Worm (Caenorhabditis elegans) whole organism, late embryonic: ENCODE measurements around the gene lido-11.

Experiments
- C08G9.2 ChIP-seq: sonication (generic microtip); optimal IDR thresholded peaks from 2 replicates; lab custom pipeline; 2016; ENCODE audit warnings: mild to moderate bottlenecking, missing genetic modification characterization, moderate library complexity, missing compliant biosample characterization
- C38D4.7 ChIP-seq: fragments of 200-800 bp; sonication (Bioruptor generic); optimal IDR thresholded peaks from 2 replicates; lab custom pipeline; 2018; ENCODE audit warnings: mild to moderate bottlenecking, missing genetic modification characterization, moderate library complexity, missing compliant biosample characterization
- K09A11.1 ChIP-seq: sonication (generic microtip); optimal IDR thresholded peaks from 2 replicates; lab custom pipeline; 2017; ENCODE audit warnings: antibody characterized with exemption, mild to moderate bottlenecking, missing genetic modification characterization, missing compliant biosample characterization; ENCODE audit not compliant: insufficient read depth
- T23F11.4 ChIP-seq: fragments of 200-800 bp; sonication (Bioruptor generic); optimal IDR thresholded peaks from 2 replicates; lab custom pipeline; 2018; ENCODE audit warnings: mild to moderate bottlenecking, missing genetic modification characterization, missing compliant biosample characterization
- Y22D7AL.16 ChIP-seq: sonication (generic microtip); optimal IDR thresholded peaks from 2 replicates; lab custom pipeline; 2016; ENCODE audit warnings: missing genetic modification characterization, missing compliant biosample characterization
- ceh-14 ChIP-seq: sonication (generic microtip); optimal IDR thresholded peaks from 2 replicates; lab custom pipeline; 2016; ENCODE audit warnings: missing genotype, missing genetic modification characterization, missing compliant biosample characterization
- ceh-18 ChIP-seq: sonication (generic microtip); optimal IDR thresholded peaks from 2 replicates; lab custom pipeline; 2016; ENCODE audit warnings: missing genetic modification characterization, missing compliant biosample characterization
- ceh-31 ChIP-seq: sonication (generic microtip); optimal IDR thresholded peaks from 2 replicates; lab custom pipeline; 2016; ENCODE audit warnings: missing genetic modification characterization, missing compliant biosample characterization
- ceh-34 ChIP-seq: sonication (generic microtip); optimal IDR thresholded peaks from 2 replicates; lab custom pipeline; 2016; ENCODE audit warnings: mild to moderate bottlenecking, missing genetic modification characterization, missing compliant biosample characterization
- ceh-48 ChIP-seq: sonication (generic microtip); optimal IDR thresholded peaks from 2 replicates; lab custom pipeline; 2016; ENCODE audit warnings: missing genetic modification characterization, inconsistent platforms, missing compliant biosample characterization
- ceh-9 ChIP-seq: sonication (generic microtip); optimal IDR thresholded peaks from 2 replicates; lab custom pipeline; 2016; ENCODE audit warnings: mild to moderate bottlenecking, missing genetic modification characterization, inconsistent platforms, missing compliant biosample characterization
- dmd-4 ChIP-seq: sonication (generic microtip); optimal IDR thresholded peaks from 2 replicates; lab custom pipeline; 2016; ENCODE audit warnings: borderline replicate concordance, missing genetic modification characterization, missing compliant biosample characterization
- dve-1 ChIP-seq: sonication (generic microtip); optimal IDR thresholded peaks from 2 replicates; lab custom pipeline; 2017; ENCODE audit warnings: antibody characterized with exemption, mild to moderate bottlenecking, missing genetic modification characterization, missing compliant biosample characterization
- elt-2 ChIP-seq: sonication (generic microtip); optimal IDR thresholded peaks from 2 replicates; lab custom pipeline; 2016; ENCODE audit warnings: missing genetic modification reagents, missing genetic modification characterization, missing compliant biosample characterization
- ets-4 ChIP-seq: sonication (generic microtip); optimal IDR thresholded peaks from 2 replicates; lab custom pipeline; 2016; ENCODE audit warnings: missing genetic modification characterization, missing compliant biosample characterization
- gmeb-2 ChIP-seq: sonication (generic microtip); optimal IDR thresholded peaks from 2 replicates; lab custom pipeline; 2016; ENCODE audit warnings: missing genetic modification characterization, inconsistent platforms, missing compliant biosample characterization
- hlh-13 ChIP-seq: fragments of 200-800 bp; sonication (Bioruptor generic); optimal IDR thresholded peaks from 2 replicates; lab custom pipeline; 2018; ENCODE audit warnings: mild to moderate bottlenecking, missing genetic modification characterization, missing compliant biosample characterization
- hlh-8 ChIP-seq: sonication (generic microtip); optimal IDR thresholded peaks from 2 replicates; lab custom pipeline; 2016; ENCODE audit warnings: missing genotype, missing genetic modification characterization, missing compliant biosample characterization
- madf-2 ChIP-seq: sonication (generic microtip); optimal IDR thresholded peaks from 2 replicates; lab custom pipeline; 2017; ENCODE audit warnings: missing genetic modification characterization, missing compliant biosample characterization
- mec-3 ChIP-seq: sonication (generic microtip); optimal IDR thresholded peaks from 2 replicates; lab custom pipeline; 2016; ENCODE audit warnings: borderline replicate concordance, missing genetic modification characterization, missing compliant biosample characterization
- nhr-11 ChIP-seq: fragments of 150-350 bp; optimal IDR thresholded peaks from 2 replicates; lab custom pipeline; 2014; ENCODE audit warnings: missing biosample characterization, missing genetic modification characterization
- pag-3 ChIP-seq: sonication (generic microtip); optimal IDR thresholded peaks from 2 replicates; lab custom pipeline; 2016; ENCODE audit warnings: missing compliant biosample characterization, missing genetic modification characterization, borderline replicate concordance
- pat-9 ChIP-seq: fragments of 200-800 bp; sonication (Bioruptor generic); optimal IDR thresholded peaks from 2 replicates; lab custom pipeline; 2018; ENCODE audit warnings: mild to moderate bottlenecking, missing genetic modification characterization, moderate library complexity, missing compliant biosample characterization
- pros-1 ChIP-seq: fragments of 150-350 bp; optimal IDR thresholded peaks from 2 replicates; lab custom pipeline; 2014; ENCODE audit warnings: missing biosample characterization, missing genetic modification reagents, missing genetic modification characterization
- sdc-2 ChIP-seq: sonication (generic microtip); optimal IDR thresholded peaks from 2 replicates; lab custom pipeline; 2016; ENCODE audit warnings: missing genotype, missing genetic modification characterization, missing compliant biosample characterization
- sox-4 ChIP-seq: sonication (generic microtip); optimal IDR thresholded peaks from 2 replicates; lab custom pipeline; 2017; ENCODE audit warnings: mild to moderate bottlenecking, missing genetic modification characterization, inconsistent platforms, missing compliant biosample characterization
- syd-9 ChIP-seq: sonication (generic microtip); optimal IDR thresholded peaks from 2 replicates; lab custom pipeline; 2016; ENCODE audit warnings: mild to moderate bottlenecking, missing genetic modification characterization, moderate library complexity, missing compliant biosample characterization
- unc-42 ChIP-seq: sonication (generic microtip); optimal IDR thresholded peaks from 2 replicates; lab custom pipeline; 2016; ENCODE audit warnings: missing genotype, missing genetic modification characterization, missing compliant biosample characterization
- unc-55 ChIP-seq: sonication (generic microtip); optimal IDR thresholded peaks from 2 replicates; lab custom pipeline; 2017; ENCODE audit warnings: missing biosample characterization, missing genetic modification reagents, missing genetic modification characterization
- unc-86 ChIP-seq: sonication (generic microtip); optimal IDR thresholded peaks from 2 replicates; lab custom pipeline; 2016; ENCODE audit warnings: missing genetic modification characterization, missing compliant biosample characterization
- ztf-16 ChIP-seq: sonication (generic microtip); optimal IDR thresholded peaks from 2 replicates; lab custom pipeline; 2017; ENCODE audit warnings: missing genetic modification characterization, missing compliant biosample characterization

The lido-11 gene

DNA sequence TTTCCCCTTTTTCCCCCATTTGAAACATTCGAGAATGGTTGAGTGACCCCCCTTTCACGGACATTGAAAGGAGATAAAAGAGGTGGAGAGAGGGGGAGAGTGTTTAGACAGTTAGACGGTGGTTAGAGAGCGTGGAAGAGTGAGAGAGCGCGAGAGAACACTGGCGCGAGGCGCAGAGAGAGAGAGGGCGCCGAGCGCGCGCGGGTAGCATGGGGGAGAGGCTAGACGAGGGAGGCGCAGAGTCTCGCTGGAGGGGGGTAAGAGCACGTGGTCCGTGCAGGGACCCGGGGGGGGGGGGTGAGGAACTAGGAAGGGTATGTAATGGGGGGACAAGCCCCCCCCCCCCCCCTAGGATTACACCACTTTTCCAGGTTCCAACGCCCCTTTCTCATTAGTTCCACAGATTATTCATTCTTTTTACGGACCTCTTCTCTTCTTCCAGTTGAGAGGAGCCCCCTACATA is 29.8 kb upstream of the lido-11 start (continued):
- no peak for TF ChIP-seq hlh-8 (tag; lab: Kevin White, UChicago)
- TF ChIP-seq ceh-14 (tag; lab: Kevin White, UChicago): no peak
- TF ChIP-seq pros-1 (tag; lab: Kevin White, UChicago): peak; percentile 87
- TF ChIP-seq unc-55 (GFP tag; lab: Kevin White, UChicago): peak; percentile 65
- peak; percentile 69 for TF ChIP-seq dve-1 (tag; lab: Kevin White, UChicago)
- peak; percentile 3 for TF ChIP-seq ceh-34 (tag; lab: Kevin White, UChicago)
- TF ChIP-seq mec-3 (tag; lab: Kevin White, UChicago): no peak

DNA sequence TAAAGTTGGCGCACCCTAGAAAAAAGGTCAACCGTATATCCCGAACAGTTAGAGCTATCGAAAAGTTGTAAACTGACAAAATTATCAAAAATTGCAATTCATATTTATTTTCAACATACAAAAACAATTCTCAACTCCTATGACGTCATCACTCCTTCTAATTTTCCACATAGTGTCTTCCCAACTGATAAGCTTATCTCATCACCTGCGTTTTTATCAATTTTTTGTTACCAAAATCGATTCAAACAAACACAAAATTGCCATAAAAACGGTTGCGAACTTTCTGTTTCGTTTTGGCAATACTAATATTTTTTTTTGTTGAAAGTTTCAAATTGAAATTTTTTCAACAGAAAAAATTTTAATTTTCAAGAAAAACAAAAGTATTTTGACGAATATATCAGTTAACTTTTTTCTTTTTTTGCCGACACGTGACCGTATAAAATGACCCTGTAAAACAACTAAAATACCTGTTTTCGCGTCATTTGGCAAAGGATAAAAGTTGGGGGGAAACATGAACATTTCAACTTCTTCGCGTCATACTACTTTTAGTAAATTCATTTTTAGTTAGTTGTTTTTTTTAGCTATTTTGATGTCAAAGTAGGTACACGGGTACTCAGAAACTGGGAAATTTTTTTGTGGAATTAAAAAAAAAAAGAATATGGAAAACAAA is 28.1 kb upstream of the lido-11 start:
- TF ChIP-seq T23F11.4 (GFP tag; lab: Kevin White, UChicago): no peak
- TF ChIP-seq C38D4.7 (GFP tag; lab: Kevin White, UChicago): no peak
- peak; percentile 96 for TF ChIP-seq elt-2 (tag; lab: Kevin White, UChicago)
- no peak for TF ChIP-seq ceh-34 (tag; lab: Kevin White, UChicago)
- no peak for TF ChIP-seq nhr-11 (tag; lab: Kevin White, UChicago)

DNA sequence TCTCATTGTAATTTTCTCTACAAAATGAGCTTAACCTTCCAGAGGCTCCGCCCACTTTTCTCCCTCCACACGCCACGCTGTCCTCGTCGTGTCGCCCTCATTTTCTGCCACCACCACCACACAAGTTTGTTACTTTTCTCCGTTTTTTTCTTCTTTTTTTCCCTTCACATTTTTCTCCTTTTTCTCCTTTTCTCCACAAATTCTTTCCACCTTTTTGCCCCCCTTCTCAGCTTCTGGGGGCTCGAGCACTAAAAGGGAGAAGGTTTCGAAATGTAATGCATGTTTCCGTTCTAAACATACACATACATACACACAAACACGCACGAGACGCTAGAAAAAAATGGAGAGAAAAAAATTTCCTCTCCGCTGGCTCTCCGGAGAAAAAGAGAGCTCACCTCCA is 27.2 kb upstream of the lido-11 start, which contains the start of gene nhr-88:
Gene nhr-88 (plus strand): TSS at position 43 of the 400 bp plus-strand sequence.
- TF ChIP-seq sox-4 (tag; lab: Kevin White, UChicago) (peak; percentile 23), dve-1 (tag; lab: Kevin White, UChicago) (no peak), unc-42 (tag; lab: Kevin White, UChicago) (peak; percentile 4), sdc-2 (peak; percentile 9), ceh-14 (tag; lab: Kevin White, UChicago) (no peak), ceh-31 (tag; lab: Kevin White, UChicago) (peak; percentile 36), ceh-48 (tag; lab: Kevin White, UChicago) (no peak), madf-2 (tag; lab: Kevin White, UChicago) (no peak)
- TF ChIP-seq, all 69 proteins: peak for 4

DNA sequence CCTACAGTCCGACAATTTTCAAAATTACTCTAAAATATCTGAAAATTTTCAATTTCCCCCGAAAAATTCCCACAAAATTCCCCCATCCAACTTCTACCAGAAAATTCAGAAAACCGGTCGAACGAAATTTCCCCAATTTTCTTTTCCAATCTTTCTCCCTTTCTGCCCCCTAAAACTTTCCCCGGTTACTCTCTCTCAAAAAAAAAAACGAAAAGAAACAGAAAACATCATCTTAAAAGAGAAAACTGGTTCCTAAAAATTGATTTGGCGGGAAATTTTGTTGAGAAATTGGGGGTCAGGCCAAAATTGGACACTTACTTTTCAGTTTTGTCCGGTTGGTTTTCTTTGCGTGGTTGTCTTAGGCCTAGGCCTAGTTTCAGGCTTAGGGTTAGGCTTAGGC is 26.1 kb upstream of the lido-11 start:
- TF ChIP-seq nhr-11 (tag; lab: Kevin White, UChicago) (no peak), pag-3 (tag; lab: Kevin White, UChicago) (no peak), C08G9.2 (tag; lab: Kevin White, UChicago) (no peak), ceh-9 (tag; lab: Kevin White, UChicago) (no peak), dmd-4 (tag; lab: Kevin White, UChicago) (no peak), hlh-8 (tag; lab: Kevin White, UChicago) (no peak), Y22D7AL.16 (tag; lab: Kevin White, UChicago) (no peak), syd-9 (no peak), gmeb-2 (no peak), sox-4 (tag; lab: Kevin White, UChicago) (no peak), K09A11.1 (tag; lab: Kevin White, UChicago) (no peak), ceh-18 (tag; lab: Kevin White, UChicago) (no peak), hlh-13 (GFP tag; lab: Kevin White, UChicago) (no peak), ztf-16 (tag; lab: Kevin White, UChicago) (no peak), ets-4 (tag; lab: Kevin White, UChicago) (no peak), pat-9 (no peak)

DNA sequence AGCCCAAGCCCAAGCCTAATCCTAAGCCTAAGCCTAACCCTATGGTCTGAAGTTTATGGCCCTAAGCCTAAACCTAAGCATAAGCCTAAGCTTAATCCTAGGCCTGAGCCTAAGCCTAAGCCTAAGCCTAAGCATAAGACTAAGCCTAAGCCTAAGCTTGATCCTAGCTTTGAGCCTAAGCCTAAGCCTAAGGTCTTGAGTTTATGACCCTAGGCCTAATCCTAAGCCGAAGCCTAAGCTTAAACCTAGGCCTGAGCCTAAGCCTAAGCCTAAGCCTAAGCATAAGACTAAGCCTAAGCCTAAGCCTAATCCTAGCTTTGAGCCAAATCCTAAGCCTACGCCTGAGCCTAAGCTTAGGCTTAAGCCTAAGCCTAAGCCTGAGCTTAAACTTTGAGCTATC is 24.7 kb upstream of the lido-11 start:
- no peak for TF ChIP-seq unc-86 (tag; lab: Kevin White, UChicago)
- TF ChIP-seq dve-1 (tag; lab: Kevin White, UChicago): peak; percentile 94
